Worm (Caenorhabditis elegans): Measurements from ENCODE around the gene trpp-3.

The trpp-3 gene

DNA sequence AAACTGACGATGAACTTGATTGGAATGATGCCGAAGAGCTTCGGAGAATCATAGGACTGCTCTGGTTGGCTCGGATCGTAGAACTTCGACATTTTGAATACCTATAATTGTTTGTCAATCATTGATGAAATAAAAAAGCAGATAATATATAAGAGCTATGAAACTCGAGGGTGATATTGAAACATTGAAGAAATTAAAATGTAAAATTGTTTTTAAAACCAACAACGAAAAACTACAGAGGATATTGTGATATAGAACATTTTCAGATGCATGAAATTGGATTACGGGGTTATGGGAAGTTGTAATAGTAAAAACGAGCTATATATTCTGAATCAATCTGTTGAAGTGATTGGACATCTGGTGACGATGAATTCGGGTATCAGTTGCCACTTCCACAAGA is 39.1 kb downstream of the trpp-3 start, which contains the start of gene C48B4.10:
Gene C48B4.10, minus strand, starts transcription at position 101 of the 400 bp plus-strand sequence.
- no peak for TF ChIP-seq snpc-4 (GFP tag; optimal IDR thresholded peaks at IDR 0.05)
- TF ChIP-seq snpc-4 (tag; optimal IDR thresholded peaks at IDR 0.05): no peak
- TF ChIP-seq madf-6 (GFP tag; IDR thresholded peaks at IDR 0.05): 0 out of 2 replicates have a peak, but pooled peaks have one; percentile 12

DNA sequence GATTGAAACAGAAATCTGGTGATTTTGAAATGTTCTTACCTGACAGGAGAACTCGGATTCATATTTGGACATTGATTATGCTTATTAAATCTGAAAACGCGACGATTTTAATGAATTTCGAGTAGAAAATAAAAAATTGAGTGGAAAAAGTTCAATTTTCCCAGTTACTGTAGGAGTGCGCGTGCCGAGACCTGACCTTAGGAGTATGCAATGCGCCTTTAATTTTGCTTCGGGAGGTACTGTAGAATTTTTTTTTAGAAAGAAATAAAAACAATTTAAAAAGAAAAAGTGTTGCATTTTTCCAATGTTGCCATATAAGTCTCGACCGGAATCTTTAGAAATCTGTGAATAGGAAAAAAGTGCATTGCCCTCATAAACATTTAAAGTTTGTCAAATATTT is 40.6 kb downstream of the trpp-3 start, which contains the start of gene C48B4.11:
Gene C48B4.11, minus strand, starts transcription at position 143 of the 400 bp plus-strand sequence.
- TF ChIP-seq madf-6 (GFP tag; IDR thresholded peaks at IDR 0.05) (peak; percentile 82), F33H1.4 (GFP tag; IDR thresholded peaks at IDR 0.05) (peak; percentile 87), nhr-120 (GFP tag; IDR thresholded peaks at IDR 0.05) (no peak), efl-1 (GFP tag; optimal IDR thresholded peaks at IDR 0.05) (peak; percentile 12), cebp-2 (GFP tag; IDR thresholded peaks at IDR 0.05) (no peak), dox-1 (GFP tag; IDR thresholded peaks at IDR 0.05) (0 out of 2 replicates have a peak, but pooled peaks have one; percentile 20), dpl-1 (GFP tag; optimal IDR thresholded peaks at IDR 0.05) (no peak), lsl-1 (GFP tag; optimal IDR thresholded peaks at IDR 0.05) (peak; percentile 93), F55B11.4 (tag; optimal IDR thresholded peaks at IDR 0.05; ENCODE audit: borderline replicate concordance, insufficient read depth) (no peak), pbrm-1 (GFP tag; IDR thresholded peaks at IDR 0.05) (no peak), cebp-1 (GFP tag; IDR thresholded peaks at IDR 0.05) (no peak), cebp-1 (tag; optimal IDR thresholded peaks at IDR 0.05) (no peak), ceh-58 (GFP tag; IDR thresholded peaks at IDR 0.05) (no peak), nhr-27 (tag; optimal IDR thresholded peaks at IDR 0.05) (no peak), snpc-1.1 (tag; optimal IDR thresholded peaks at IDR 0.05; ENCODE audit: insufficient read depth) (no peak), xnd-1 (tag; optimal IDR thresholded peaks at IDR 0.05) (peak; percentile 68), hmg-20 (GFP tag; IDR thresholded peaks at IDR 0.05) (no peak), F49E8.2 (tag; optimal IDR thresholded peaks at IDR 0.05; ENCODE audit: insufficient read depth) (peak; percentile 25), madf-8 (GFP tag; conservative IDR thresholded peaks at IDR 0.05) (peak; percentile 61), lin-35 (GFP tag; optimal IDR thresholded peaks at IDR 0.05) (no peak), T26A5.8 (tag; optimal IDR thresholded peaks at IDR 0.05) (no peak), him-1 (tag; optimal IDR thresholded peaks at IDR 0.05) (peak; percentile 48), madf-10 (tag; optimal IDR thresholded peaks at IDR 0.05) (no peak), Y56A3A.18 (GFP tag; IDR thresholded peaks at IDR 0.05) (no peak)

DNA sequence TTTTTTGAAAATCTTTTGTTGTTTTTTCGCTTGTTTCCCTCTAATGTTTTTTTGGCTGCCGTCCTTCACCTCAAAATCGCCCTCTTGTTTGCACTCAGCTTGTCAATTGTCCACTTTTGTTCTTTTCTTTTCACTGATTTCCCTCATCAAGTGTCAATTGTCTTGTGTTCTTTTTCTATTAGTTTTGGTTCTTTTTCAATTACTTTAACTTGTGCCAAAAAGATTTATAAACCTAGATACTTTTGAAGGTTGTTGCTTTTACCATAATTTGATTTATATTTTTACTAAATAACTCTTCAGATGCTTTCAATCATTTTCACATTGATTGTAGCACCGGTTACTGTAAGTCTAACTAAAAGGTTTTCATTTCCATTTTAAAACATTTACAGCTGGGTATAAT is 43.1 kb downstream of the trpp-3 start, which contains the start of gene C48B4.13:
Gene C48B4.13, plus strand, starts transcription at position 301 of the 400 bp plus-strand sequence.
- TF ChIP-seq Y53G8AR.9 (GFP tag; conservative IDR thresholded peaks at IDR 0.05) (no peak), rec-8 (tag; optimal IDR thresholded peaks at IDR 0.05) (no peak), Y67H2A.10 (GFP tag; conservative IDR thresholded peaks at IDR 0.05) (no peak), egl-44 (GFP tag; IDR thresholded peaks at IDR 0.05) (no peak), ceh-58 (GFP tag; IDR thresholded peaks at IDR 0.05) (no peak), ets-4 (GFP tag; optimal IDR thresholded peaks at IDR 0.05) (no peak), F57A8.1 (GFP tag; optimal IDR thresholded peaks at IDR 0.05) (no peak), hmg-1.2 (GFP tag; IDR thresholded peaks at IDR 0.05) (no peak), nhr-179 (tag; optimal IDR thresholded peaks at IDR 0.05) (no peak), F23B12.7 (tag; optimal IDR thresholded peaks at IDR 0.05; ENCODE audit: insufficient read depth) (no peak), aptf-3 (GFP tag; IDR thresholded peaks at IDR 0.05) (no peak)

Data from whole organism, young adult.